Worm (Caenorhabditis elegans) whole organism, young adult: ENCODE results near the gene dpf-7.

Experiments used
- C17E4.6 ChIP-seq: fragments of 200-800 bp; sonication (Bioruptor generic); IDR thresholded peaks from 2 replicates; pipeline ENCODE4 v1.3.6; 2022; ENCODE audit warnings: missing genetic modification reagents, missing genetic modification characterization, missing compliant biosample characterization
- F39B2.1 ChIP-seq: fragments of 200-800 bp; sonication (Bioruptor generic); IDR thresholded peaks from 2 replicates; pipeline ENCODE4 v1.3.6; 2022; ENCODE audit warnings: missing genetic modification reagents, missing genetic modification characterization, missing compliant biosample characterization
- F49E8.2 ChIP-seq: sonication (generic microtip); optimal IDR thresholded peaks from 3 replicates; lab custom pipeline; 2017; ENCODE audit warnings: missing genetic modification characterization, mild to moderate bottlenecking, missing compliant biosample characterization, antibody characterized with exemption, moderate library complexity; ENCODE audit not compliant: insufficient read depth
- F55B11.4 ChIP-seq: sonication (generic microtip); optimal IDR thresholded peaks from 2 replicates; lab custom pipeline; 2016; ENCODE audit warnings: missing compliant biosample characterization, missing genetic modification characterization, borderline replicate concordance; ENCODE audit not compliant: insufficient read depth
- F57A8.1 ChIP-seq: fragments of 200-800 bp; sonication (Bioruptor generic); optimal IDR thresholded peaks from 2 replicates; lab custom pipeline; 2018; ENCODE audit warnings: mild to moderate bottlenecking, missing genetic modification characterization, moderate library complexity, missing compliant biosample characterization
- K11D2.4 ChIP-seq: fragments of 200-800 bp; sonication (Bioruptor generic); IDR thresholded peaks from 2 replicates; pipeline ENCODE4 v1.3.6; 2022; ENCODE audit warnings: missing genetic modification reagents, missing genetic modification characterization, missing compliant biosample characterization
- K12H6.12 ChIP-seq: fragments of 200-800 bp; sonication (Bioruptor generic); optimal IDR thresholded peaks from 2 replicates; lab custom pipeline; 2018; ENCODE audit warnings: mild to moderate bottlenecking, missing genetic modification characterization, missing compliant biosample characterization
- T26A5.8 ChIP-seq: sonication (generic microtip); optimal IDR thresholded peaks from 2 replicates; lab custom pipeline; 2016; ENCODE audit warnings: missing genetic modification characterization, missing compliant biosample characterization
- Y53F4B.3 ChIP-seq: fragments of 200-800 bp; sonication (Bioruptor generic); IDR thresholded peaks from 2 replicates; pipeline ENCODE4 v1.3.6; 2022; ENCODE audit warnings: missing genetic modification reagents, missing genetic modification characterization, missing compliant biosample characterization
- ama-1 ChIP-seq, 3 experiments: fragments of 150-350 bp in 1 of 3; sonication (generic microtip) in 2 of 3; optimal IDR thresholded peaks; 2 replicates each; lab custom pipeline; 2014 to 2018; ENCODE audit warnings: missing biosample characterization in 2 of 3, missing genetic modification characterization in 2 of 3, missing genetic modification reagents in 2 of 3
- aptf-2 ChIP-seq: fragments of 200-800 bp; sonication (Bioruptor generic); conservative IDR thresholded peaks from 2 replicates; pipeline ENCODE4 v1.3.6; 2022; ENCODE audit warnings: missing genetic modification reagents, missing genetic modification characterization, missing compliant biosample characterization
- athp-1 ChIP-seq: sonication (generic microtip); optimal IDR thresholded peaks from 2 replicates; lab custom pipeline; 2017; ENCODE audit warnings: mild to moderate bottlenecking, missing genetic modification characterization, missing compliant biosample characterization
- attf-6 ChIP-seq: fragments of 200-800 bp; sonication (Bioruptor generic); IDR thresholded peaks from 2 replicates; pipeline ENCODE4 v1.3.6; 2022; ENCODE audit warnings: missing genetic modification reagents, missing genetic modification characterization, missing compliant biosample characterization
- bed-1 ChIP-seq: fragments of 200-800 bp; sonication (Bioruptor generic); IDR thresholded peaks from 2 replicates; pipeline ENCODE4 v1.3.6; 2022; ENCODE audit warnings: missing genetic modification reagents, missing genetic modification characterization, missing compliant biosample characterization
- bed-2 ChIP-seq: fragments of 200-800 bp; sonication (Bioruptor generic); IDR thresholded peaks from 2 replicates; pipeline ENCODE4 v1.3.6; 2022; ENCODE audit warnings: missing genetic modification reagents, missing genetic modification characterization, missing compliant biosample characterization
- ceh-27 ChIP-seq: fragments of 200-800 bp; sonication (Bioruptor generic); optimal IDR thresholded peaks from 2 replicates; lab custom pipeline; 2018; ENCODE audit warnings: mild to moderate bottlenecking, missing genetic modification characterization, moderate library complexity, missing compliant biosample characterization
- ceh-40 ChIP-seq: fragments of 200-800 bp; sonication (Bioruptor generic); IDR thresholded peaks from 2 replicates; pipeline ENCODE4 v1.3.6; 2022; ENCODE audit warnings: missing genetic modification characterization, missing compliant biosample characterization
- ceh-58 ChIP-seq: fragments of 200-800 bp; sonication (Bioruptor generic); IDR thresholded peaks from 2 replicates; pipeline ENCODE4 v1.3.6; 2022; ENCODE audit warnings: missing genetic modification characterization, missing compliant biosample characterization
- ceh-79 ChIP-seq: sonication (generic microtip); optimal IDR thresholded peaks from 2 replicates; lab custom pipeline; 2017; ENCODE audit warnings: mild to moderate bottlenecking, missing genetic modification characterization, missing compliant biosample characterization
- chd-7 ChIP-seq: sonication (generic microtip); optimal IDR thresholded peaks from 2 replicates; lab custom pipeline; 2016; ENCODE audit warnings: mild to moderate bottlenecking, missing genetic modification characterization, moderate library complexity, missing compliant biosample characterization
- egrh-3 ChIP-seq: fragments of 200-800 bp; sonication (Bioruptor generic); IDR thresholded peaks from 2 replicates; pipeline ENCODE4 v1.3.6; 2022; ENCODE audit warnings: missing genetic modification reagents, missing genetic modification characterization, missing compliant biosample characterization
- gei-17 ChIP-seq: fragments of 200-800 bp; sonication (Bioruptor generic); optimal IDR thresholded peaks from 2 replicates; lab custom pipeline; 2018; ENCODE audit warnings: mild to moderate bottlenecking, missing genetic modification characterization, missing compliant biosample characterization
- hlh-26 ChIP-seq: fragments of 200-800 bp; sonication (Bioruptor generic); conservative IDR thresholded peaks from 2 replicates; pipeline ENCODE4 v1.3.6; 2022; ENCODE audit warnings: missing genetic modification reagents, missing genetic modification characterization, missing compliant biosample characterization
- hsf-1 ChIP-seq: fragments of 200-800 bp; sonication (Bioruptor generic); IDR thresholded peaks from 2 replicates; pipeline ENCODE4 v1.3.6; 2022; ENCODE audit warnings: missing genetic modification reagents, missing genetic modification characterization, missing compliant biosample characterization
- lag-1 ChIP-seq: fragments of 200-800 bp; sonication (Bioruptor generic); IDR thresholded peaks from 2 replicates; pipeline ENCODE4 v1.3.6; 2022; ENCODE audit warnings: missing genetic modification reagents, missing genetic modification characterization, missing compliant biosample characterization
- let-526 ChIP-seq: fragments of 200-800 bp; sonication (Bioruptor generic); IDR thresholded peaks from 2 replicates; pipeline ENCODE4 v1.3.6; 2022; ENCODE audit warnings: missing genetic modification reagents, missing genetic modification characterization, missing compliant biosample characterization
- lin-26 ChIP-seq: fragments of 200-800 bp; sonication (Bioruptor generic); IDR thresholded peaks from 2 replicates; pipeline ENCODE4 v1.3.6; 2022; ENCODE audit warnings: missing genetic modification reagents, missing genetic modification characterization, missing compliant biosample characterization
- lin-54 ChIP-seq: fragments of 200-800 bp; sonication (Bioruptor generic); optimal IDR thresholded peaks from 2 replicates; lab custom pipeline; 2018; ENCODE audit warnings: mild to moderate bottlenecking, missing genetic modification characterization, missing compliant biosample characterization
- lsl-1 ChIP-seq: fragments of 200-800 bp; sonication (Bioruptor generic); optimal IDR thresholded peaks from 2 replicates; lab custom pipeline; 2018; ENCODE audit warnings: mild to moderate bottlenecking, missing genetic modification characterization, moderate library complexity, missing compliant biosample characterization
- madf-6 ChIP-seq: fragments of 200-800 bp; sonication (Bioruptor generic); IDR thresholded peaks from 2 replicates; pipeline ENCODE4 v1.3.6; 2022; ENCODE audit warnings: missing genetic modification reagents, missing genetic modification characterization, missing compliant biosample characterization
- madf-8 ChIP-seq: fragments of 200-800 bp; sonication (Bioruptor generic); conservative IDR thresholded peaks from 2 replicates; pipeline ENCODE4 v1.3.6; 2022; ENCODE audit warnings: missing genetic modification reagents, missing genetic modification characterization, missing compliant biosample characterization
- mes-4 ChIP-seq: sonication (generic microtip); optimal IDR thresholded peaks from 2 replicates; lab custom pipeline; 2016; ENCODE audit warnings: missing genotype, missing genetic modification characterization, missing compliant biosample characterization
- mxl-1 ChIP-seq: sonication (generic microtip); optimal IDR thresholded peaks from 2 replicates; lab custom pipeline; 2016; ENCODE audit warnings: missing genetic modification characterization, missing compliant biosample characterization
- nfyb-1 ChIP-seq: fragments of 200-800 bp; sonication (Bioruptor generic); IDR thresholded peaks from 2 replicates; pipeline ENCODE4 v1.3.6; 2022; ENCODE audit warnings: missing genetic modification reagents, missing genetic modification characterization, missing compliant biosample characterization
- nhr-179 ChIP-seq: sonication (generic microtip); optimal IDR thresholded peaks from 2 replicates; lab custom pipeline; 2016; ENCODE audit warnings: mild to moderate bottlenecking, missing genetic modification characterization, missing compliant biosample characterization
- nhr-80 ChIP-seq: sonication (generic microtip); optimal IDR thresholded peaks from 2 replicates; lab custom pipeline; 2016; ENCODE audit warnings: missing genetic modification characterization, missing compliant biosample characterization
- pbrm-1 ChIP-seq: fragments of 200-800 bp; sonication (Bioruptor generic); IDR thresholded peaks from 2 replicates; pipeline ENCODE4 v1.3.6; 2022; ENCODE audit warnings: missing genetic modification reagents, missing genetic modification characterization, missing compliant biosample characterization
- rcor-1 ChIP-seq: fragments of 200-800 bp; sonication (Bioruptor generic); IDR thresholded peaks from 2 replicates; pipeline ENCODE4 v1.3.6; 2022; ENCODE audit warnings: missing genetic modification reagents, missing genetic modification characterization, missing compliant biosample characterization
- sea-2 ChIP-seq: fragments of 200-800 bp; sonication (Bioruptor generic); IDR thresholded peaks from 2 replicates; pipeline ENCODE4 v1.3.6; 2022; ENCODE audit warnings: missing genetic modification characterization, missing compliant biosample characterization
- snpc-4 ChIP-seq, 5 experiments: fragments of 150-350 bp in 1 of 5; sonication (generic microtip) in 4 of 5; optimal IDR thresholded peaks; 2 replicates each; lab custom pipeline; 2014 to 2018; ENCODE audit warnings: missing genetic modification characterization in 5 of 5, missing biosample characterization in 3 of 5, antibody characterized with exemption in 2 of 5, mild to moderate bottlenecking in 2 of 5, missing compliant biosample characterization in 2 of 5, missing genotype in 2 of 5, moderate library complexity in 2 of 5, missing genetic modification reagents in 1 of 5
- sptf-2 ChIP-seq: fragments of 200-800 bp; sonication (Bioruptor generic); optimal IDR thresholded peaks from 2 replicates; lab custom pipeline; 2018; ENCODE audit warnings: mild to moderate bottlenecking, missing genetic modification characterization, missing compliant biosample characterization
- unc-62 ChIP-seq: fragments of 150-350 bp; optimal IDR thresholded peaks from 2 replicates; lab custom pipeline; 2014; ENCODE audit warnings: missing biosample characterization, missing genetic modification reagents, missing genetic modification characterization

The dpf-7 gene

ce11 chrIV:4776501-4776900 lies 25.9 kb downstream of the dpf-7 start:
- TF ChIP-seq nfyb-1 (GFP tag; lab: Robert Waterston, UW) (peak; percentile 76; the same call in 1 of the 2 replicates), bed-1 (no peak)

- no peak for TF ChIP-seq F57A8.1 (GFP tag; lab: Kevin White, UChicago)
- TF ChIP-seq gei-17, result no peak
- TF ChIP-seq ceh-27 (GFP tag; lab: Kevin White, UChicago), result no peak
- no peak for TF ChIP-seq madf-8
- no peak for TF ChIP-seq lin-54 (GFP tag; lab: Kevin White, UChicago)
- TF ChIP-seq C17E4.6 (GFP tag; lab: Robert Waterston, UW), result no peak
- TF ChIP-seq nfyb-1 (GFP tag; lab: Robert Waterston, UW), result no peak
- TF ChIP-seq mxl-1 (tag; lab: Kevin White, UChicago), result no peak
- TF ChIP-seq, all 124 proteins: peak for 0
Observed at ce11 chrIV:4776001-4776400, 26.4 kb downstream of the dpf-7 start, which contains the start of gene R11E3.19. Gene R11E3.19, minus strand, starts transcription at chrIV:4776101.

- no peak for TF ChIP-seq nhr-179
- peak; percentile 4 for TF ChIP-seq nhr-80 (tag; lab: Kevin White, UChicago)
Observed at ce11 chrIV:4771792-4772191, 30.6 kb downstream of the dpf-7 start, which contains the start of gene R11E3.2. Gene R11E3.2, plus strand, starts transcription at chrIV:4772092.

- TF ChIP-seq K12H6.12 (no peak), unc-62 (GFP tag; lab: Kevin White, UChicago) (no peak), sptf-2 (GFP tag; lab: Kevin White, UChicago) (no peak), nhr-179 (no peak), hlh-26 (GFP tag; lab: Robert Waterston, UW) (no peak), madf-6 (no peak), ceh-79 (tag; lab: Kevin White, UChicago) (no peak), K11D2.4 (GFP tag; lab: Robert Waterston, UW) (no peak), rcor-1 (no peak), F49E8.2 (tag; lab: Kevin White, UChicago) (no peak), lag-1 (GFP tag; lab: Robert Waterston, UW) (no peak), Y53F4B.3 (GFP tag; lab: Robert Waterston, UW) (no peak), bed-2 (no peak), F55B11.4 (tag; lab: Kevin White, UChicago) (no peak), egrh-3 (GFP tag; lab: Robert Waterston, UW) (no peak), sea-2 (GFP tag; lab: Robert Waterston, UW) (no peak), lsl-1 (GFP tag; lab: Kevin White, UChicago) (no peak), T26A5.8 (tag; lab: Kevin White, UChicago) (no peak), let-526 (GFP tag; lab: Robert Waterston, UW) (no peak), snpc-4 (GFP tag; optimal IDR thresholded peaks at IDR 0.05; lab: Kevin White, UChicago) (no peak), snpc-4 (tag; optimal IDR thresholded peaks at IDR 0.05; lab: Kevin White, UChicago) (no peak)
Observed at ce11 chrIV:4764422-4764821, 38.0 kb downstream of the dpf-7 start, which contains the start of gene npp-26. Gene npp-26, plus strand, starts transcription at chrIV:4764722.

- TF ChIP-seq chd-7 (tag; lab: Kevin White, UChicago) (no peak), lsl-1 (GFP tag; lab: Kevin White, UChicago) (no peak), aptf-2 (GFP tag; lab: Robert Waterston, UW) (no peak), Y53F4B.3 (GFP tag; lab: Robert Waterston, UW) (no peak), ceh-40 (GFP tag; lab: Robert Waterston, UW) (no peak), ceh-58 (GFP tag; lab: Robert Waterston, UW) (no peak), athp-1 (tag; lab: Kevin White, UChicago) (no peak), pbrm-1 (GFP tag; lab: Robert Waterston, UW) (no peak), hsf-1 (no peak), lin-26 (GFP tag; lab: Robert Waterston, UW) (no peak), nfyb-1 (GFP tag; lab: Robert Waterston, UW) (no peak), mes-4 (no peak), ama-1 (optimal IDR thresholded peaks at IDR 0.05; lab: Kevin White, UChicago) (no peak), ama-1 (GFP tag; optimal IDR thresholded peaks at IDR 0.05; lab: Kevin White, UChicago) (no peak), F39B2.1 (GFP tag; lab: Robert Waterston, UW) (no peak), attf-6 (GFP tag; lab: Robert Waterston, UW) (no peak), unc-62 (GFP tag; lab: Kevin White, UChicago) (no peak)
Observed at ce11 chrIV:4763844-4764243, 38.5 kb downstream of the dpf-7 start, which contains the start of gene Y17G9B.2. Gene Y17G9B.2, plus strand, starts transcription at chrIV:4764144.
